Fruit fly (Drosophila melanogaster) whole organism, embryonic: ENCODE measurements around the gene CCHa1.

Source experiments
- Atf3 ChIP-seq: fragments of 200-800 bp; sonication (Bioruptor generic); optimal IDR thresholded peaks from 3 replicates; lab custom pipeline; 2016; ENCODE audit warnings: missing biosample characterization, missing genetic modification characterization
- Awh ChIP-seq: fragments of 200-800 bp; sonication (Bioruptor generic); IDR thresholded peaks from 2 replicates; pipeline ENCODE4, ENCODE4 v1.3.6; 2022; ENCODE audit warnings: missing biosample characterization, missing genetic modification characterization
- CG15011 ChIP-seq: fragments of 200-800 bp; sonication (Bioruptor generic); optimal IDR thresholded peaks from 3 replicates; lab custom pipeline; 2018; ENCODE audit warnings: missing biosample characterization, mild to moderate bottlenecking, missing genetic modification characterization
- CG15269 ChIP-seq: fragments of 200-800 bp; sonication (Bioruptor generic); optimal IDR thresholded peaks from 2 replicates; lab custom pipeline; 2018; ENCODE audit warnings: missing biosample characterization, mild to moderate bottlenecking, missing genetic modification characterization, moderate library complexity
- CG16813 ChIP-seq: fragments of 200-800 bp; sonication (Bioruptor generic); IDR thresholded peaks from 3 replicates; pipeline ENCODE4 v1.3.6; 2022; ENCODE audit warnings: missing biosample characterization, missing genetic modification characterization; ENCODE audit not compliant: partially characterized antibody
- CG30020 ChIP-seq: fragments of 200-800 bp; optimal IDR thresholded peaks from 2 replicates; lab custom pipeline; 2019; ENCODE audit warnings: missing biosample characterization, mild to moderate bottlenecking, missing genetic modification characterization, moderate library complexity
- CG31224 ChIP-seq: fragments of 200-800 bp; sonication (Bioruptor generic); IDR thresholded peaks from 2 replicates; pipeline ENCODE4 v1.3.6; 2022; ENCODE audit warnings: missing biosample characterization, missing genetic modification characterization
- CG33213 ChIP-seq: fragments of 200-800 bp; sonication (Bioruptor generic); optimal IDR thresholded peaks from 3 replicates; lab custom pipeline; 2016; ENCODE audit warnings: missing biosample characterization, missing genetic modification characterization
- CG33557 ChIP-seq: fragments of 200-800 bp; sonication (Bioruptor generic); optimal IDR thresholded peaks from 2 replicates; lab custom pipeline; 2019; ENCODE audit warnings: missing biosample characterization, mild to moderate bottlenecking, missing genetic modification characterization, moderate library complexity
- CG3726 ChIP-seq: fragments of 200-800 bp; sonication (Bioruptor generic); IDR thresholded peaks from 3 replicates; pipeline ENCODE4, ENCODE4 v1.3.6; 2022; ENCODE audit warnings: missing biosample characterization, missing genetic modification characterization
- CG3838 ChIP-seq: fragments of 200-800 bp; sonication (Bioruptor generic); optimal IDR thresholded peaks from 3 replicates; lab custom pipeline; 2016; ENCODE audit warnings: missing biosample characterization, missing genetic modification characterization
- CG3847 ChIP-seq: fragments of 200-800 bp; sonication (Bioruptor generic); IDR thresholded peaks from 2 replicates; pipeline ENCODE4 v1.3.6; 2022; ENCODE audit warnings: missing biosample characterization, missing genetic modification characterization
- CG4617 ChIP-seq: fragments of 200-800 bp; sonication (Bioruptor generic); optimal IDR thresholded peaks from 3 replicates; lab custom pipeline; 2016; ENCODE audit warnings: missing biosample characterization, missing genetic modification characterization, borderline replicate concordance
- CG7357 ChIP-seq: fragments of 200-800 bp; sonication (Bioruptor generic); IDR thresholded peaks from 3 replicates; pipeline ENCODE4 v1.3.6; 2022; ENCODE audit warnings: missing biosample characterization, missing genetic modification characterization
- CG7786 ChIP-seq: fragments of 200-800 bp; sonication (Bioruptor generic); optimal IDR thresholded peaks from 2 replicates; lab custom pipeline; 2016; ENCODE audit warnings: missing biosample characterization, missing genetic modification characterization
- CG7928 ChIP-seq: fragments of 200-800 bp; sonication (Bioruptor generic); optimal IDR thresholded peaks from 2 replicates; lab custom pipeline; 2017; ENCODE audit warnings: missing biosample characterization, mild to moderate bottlenecking, missing genetic modification characterization
- CG7987 ChIP-seq: fragments of 200-800 bp; sonication (Bioruptor generic); optimal IDR thresholded peaks from 2 replicates; lab custom pipeline; 2018; ENCODE audit warnings: missing biosample characterization, mild to moderate bottlenecking, missing genetic modification characterization, moderate library complexity
- CG8359 ChIP-seq: fragments of 200-800 bp; sonication (Bioruptor generic); optimal IDR thresholded peaks from 2 replicates; lab custom pipeline; 2017; ENCODE audit warnings: missing biosample characterization, mild to moderate bottlenecking, missing genetic modification characterization, borderline replicate concordance
- CG9609 ChIP-seq: fragments of 200-800 bp; sonication (Bioruptor generic); optimal IDR thresholded peaks from 3 replicates; lab custom pipeline; 2016; ENCODE audit warnings: missing biosample characterization, missing genetic modification characterization
- Dek ChIP-seq: fragments of 200-800 bp; sonication (Bioruptor generic); optimal IDR thresholded peaks from 3 replicates; lab custom pipeline; 2019; ENCODE audit warnings: missing biosample characterization, mild to moderate bottlenecking, missing genetic modification characterization, moderate library complexity
- ERR ChIP-seq: fragments of 200-800 bp; sonication (Bioruptor generic); optimal IDR thresholded peaks from 2 replicates; lab custom pipeline; 2016; ENCODE audit warnings: missing biosample characterization, missing genetic modification characterization
- Gsc ChIP-seq: fragments of 200-800 bp; sonication (Bioruptor generic); IDR thresholded peaks from 2 replicates; pipeline ENCODE4 v1.3.6; 2022; ENCODE audit warnings: missing biosample characterization, missing genetic modification characterization
- Hey ChIP-seq: fragments of 200-800 bp; sonication (Bioruptor generic); optimal IDR thresholded peaks from 3 replicates; lab custom pipeline; 2018; ENCODE audit warnings: missing biosample characterization, mild to moderate bottlenecking, missing genetic modification characterization
- NC2β ChIP-seq: fragments of 200-800 bp; sonication (Bioruptor generic); optimal IDR thresholded peaks from 2 replicates; lab custom pipeline; 2016; ENCODE audit warnings: missing biosample characterization, missing genetic modification characterization
- PHDP ChIP-seq: fragments of 200-800 bp; sonication (Bioruptor generic); optimal IDR thresholded peaks from 3 replicates; lab custom pipeline; 2018; ENCODE audit warnings: missing biosample characterization, mild to moderate bottlenecking, missing genetic modification characterization, moderate library complexity
- Rfx ChIP-seq: fragments of 200-800 bp; sonication (Bioruptor generic); IDR thresholded peaks from 2 replicates; pipeline ENCODE4 v1.3.6; 2022; ENCODE audit warnings: missing biosample characterization, missing genetic modification characterization
- Trl ChIP-seq, 3 experiments: fragments of >200 bp in 2 of 3; fragments of 200-800 bp in 1 of 3; sonication (Bioruptor generic) in 1 of 3; optimal IDR thresholded peaks; 2 replicates in 1 of 3; 3 replicates in 2 of 3; lab custom pipeline; 2016 to 2017; ENCODE audit warnings: missing biosample characterization in 1 of 3, missing genetic modification characterization in 1 of 3
- ac ChIP-seq: fragments of 200-800 bp; sonication (Bioruptor generic); optimal IDR thresholded peaks from 3 replicates; lab custom pipeline; 2017; ENCODE audit warnings: missing biosample characterization, mild to moderate bottlenecking, missing genetic modification characterization
- bab2 ChIP-seq: fragments of 200-800 bp; sonication (Bioruptor generic); optimal IDR thresholded peaks from 2 replicates; lab custom pipeline; 2016; ENCODE audit warnings: missing biosample characterization, missing genetic modification characterization
- chm ChIP-seq: fragments of 200-800 bp; sonication (Bioruptor generic); IDR thresholded peaks from 2 replicates; pipeline ENCODE4 v1.3.6; 2022; ENCODE audit warnings: missing biosample characterization, missing genetic modification characterization
- corto ChIP-seq: fragments of 200-800 bp; sonication (Bioruptor generic); optimal IDR thresholded peaks from 2 replicates; lab custom pipeline; 2016; ENCODE audit warnings: missing biosample characterization, mild to moderate bottlenecking, missing genetic modification characterization, moderate library complexity
- ewg ChIP-seq: fragments of 200-800 bp; sonication (Bioruptor generic); optimal IDR thresholded peaks from 3 replicates; lab custom pipeline; 2017; ENCODE audit warnings: mild to moderate bottlenecking, missing biosample characterization, missing genetic modification reagents, missing genetic modification characterization
- exex ChIP-seq: fragments of 200-800 bp; sonication (Bioruptor generic); optimal IDR thresholded peaks from 4 replicates; lab custom pipeline; 2018; ENCODE audit warnings: missing biosample characterization, mild to moderate bottlenecking, missing genetic modification characterization, moderate library complexity
- ftz-f1 ChIP-seq: fragments of 200-800 bp; sonication (Bioruptor generic); optimal IDR thresholded peaks from 2 replicates; lab custom pipeline; 2016; ENCODE audit warnings: missing biosample characterization, missing genetic modification characterization
- hbn ChIP-seq: fragments of 200-800 bp; sonication (Bioruptor generic); IDR thresholded peaks from 2 replicates; pipeline ENCODE4 v1.3.6; 2022; ENCODE audit warnings: missing biosample characterization, missing genetic modification characterization; ENCODE audit not compliant: partially characterized antibody
- kah ChIP-seq: fragments of 200-800 bp; sonication (Bioruptor generic); optimal IDR thresholded peaks from 2 replicates; lab custom pipeline; 2018; ENCODE audit warnings: missing biosample characterization, mild to moderate bottlenecking, missing genetic modification characterization
- mam ChIP-seq: fragments of 200-800 bp; sonication (Bioruptor generic); optimal IDR thresholded peaks from 3 replicates; lab custom pipeline; 2016; ENCODE audit warnings: missing biosample characterization, missing genetic modification characterization
- mld ChIP-seq: fragments of 200-800 bp; sonication (Bioruptor generic); IDR thresholded peaks from 3 replicates; pipeline ENCODE4 v1.3.6; 2022; ENCODE audit warnings: missing biosample characterization, missing genetic modification characterization; ENCODE audit not compliant: partially characterized antibody
- schlank ChIP-seq: fragments of 200-800 bp; sonication (Bioruptor generic); optimal IDR thresholded peaks from 2 replicates; lab custom pipeline; 2018; ENCODE audit warnings: missing biosample characterization, mild to moderate bottlenecking, missing genetic modification characterization
- scrt ChIP-seq: fragments of 200-800 bp; sonication (Bioruptor generic); optimal IDR thresholded peaks from 2 replicates; lab custom pipeline; 2018; ENCODE audit warnings: missing biosample characterization, mild to moderate bottlenecking, missing genetic modification characterization, moderate library complexity
- sens-2 ChIP-seq: fragments of 200-800 bp; sonication (Bioruptor generic); IDR thresholded peaks from 2 replicates; pipeline ENCODE4 v1.3.6; 2022; ENCODE audit warnings: missing biosample characterization, missing genetic modification characterization
- seq ChIP-seq: fragments of 200-800 bp; sonication (Bioruptor generic); IDR thresholded peaks from 2 replicates; pipeline ENCODE4 v1.3.6; 2022; ENCODE audit warnings: missing biosample characterization, missing genetic modification characterization
- sr ChIP-seq: fragments of 200-800 bp; sonication (Bioruptor generic); IDR thresholded peaks from 3 replicates; pipeline ENCODE4 v1.3.6; 2022; ENCODE audit warnings: missing biosample characterization, missing genetic modification characterization
- stwl ChIP-seq: fragments of 200-800 bp; sonication (Bioruptor generic); optimal IDR thresholded peaks from 3 replicates; lab custom pipeline; 2018; ENCODE audit warnings: missing biosample characterization, mild to moderate bottlenecking, missing genetic modification characterization, moderate library complexity
- tap ChIP-seq: fragments of 200-800 bp; optimal IDR thresholded peaks from 3 replicates; lab custom pipeline; 2019; ENCODE audit warnings: missing biosample characterization, mild to moderate bottlenecking, missing genetic modification characterization, moderate library complexity

Gene CCHa1

DNA sequence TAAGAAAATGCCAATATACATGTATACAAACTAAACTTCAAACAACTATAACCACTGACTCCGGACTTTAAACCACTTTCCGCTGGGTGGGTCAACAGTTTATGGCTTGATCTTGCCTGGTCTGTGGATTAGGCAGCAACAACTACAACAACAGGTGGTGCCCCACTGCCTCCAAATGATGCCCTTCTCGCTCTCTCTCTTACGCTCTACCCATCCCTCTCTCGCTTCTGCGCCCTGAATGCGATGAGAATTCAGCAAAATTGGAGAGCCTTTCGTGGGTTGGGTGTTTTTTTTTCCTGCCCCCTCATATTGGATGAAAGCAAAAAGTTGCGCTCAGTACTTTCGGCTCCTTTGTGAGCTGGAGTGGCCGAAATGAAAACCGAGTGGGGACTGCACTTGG is 44.3 kb upstream of the CCHa1 start:
- TF ChIP-seq CG30020 (no peak), tap (tag; lab: Kevin White, UChicago) (no peak), Atf3 (GFP tag; lab: Kevin White, UChicago) (no peak), Hey (no peak), NC2β (no peak), CG8359 (peak; percentile 6), scrt (GFP tag; lab: Kevin White, UChicago) (peak; percentile 93), ewg (GFP tag; lab: Kevin White, UChicago) (peak; percentile 79), Trl (optimal IDR thresholded peaks at IDR 0.05; lab: Kevin White, UChicago) (peak; percentile 21 to 57), Trl (GFP tag; optimal IDR thresholded peaks at IDR 0.05; lab: Kevin White, UChicago) (no peak), seq (GFP tag; lab: Robert Waterston, UW) (no peak)

dm6 chr3R:14131972-14132371 is 35.3 kb upstream of the CCHa1 start, which contains the start of gene CG14356:
TSS of gene CG14356 (minus strand) at chr3R:14132072.
- TF ChIP-seq CG3847: no peak
- no peak for TF ChIP-seq NC2β
- TF ChIP-seq CG33557 (GFP tag; lab: Kevin White, UChicago): no peak
- TF ChIP-seq CG3726 (GFP tag; lab: Robert Waterston, UW): 0 out of 3 replicates have a peak, but pooled peaks have one; percentile 11
- no peak for TF ChIP-seq CG31224 (GFP tag; lab: Robert Waterston, UW)
- TF ChIP-seq, all 482 proteins: peak for 1

- TF ChIP-seq bab2 (GFP tag; lab: Kevin White, UChicago): peak; percentile 79
- peak; percentile 91 for TF ChIP-seq stwl (tag; lab: Kevin White, UChicago)
- peak; percentile 53; the same call in 1 of the 2 replicates for TF ChIP-seq Gsc (GFP tag; lab: Robert Waterston, UW)
- peak; percentile 12 for TF ChIP-seq ac (GFP tag; lab: Kevin White, UChicago)
- no peak for TF ChIP-seq hbn (GFP tag; lab: Robert Waterston, UW)
- TF ChIP-seq scrt (GFP tag; lab: Kevin White, UChicago): peak; percentile 77
- TF ChIP-seq corto (GFP tag; lab: Kevin White, UChicago): peak; percentile 58
- peak; percentile 93 for TF ChIP-seq CG15269 (tag; lab: Kevin White, UChicago)
- TF ChIP-seq ftz-f1 (GFP tag; lab: Kevin White, UChicago): peak; percentile 18
- peak; percentile 95 for TF ChIP-seq PHDP (tag; lab: Kevin White, UChicago)
- TF ChIP-seq mam: peak; percentile 92
- no peak for TF ChIP-seq CG16813 (GFP tag; lab: Robert Waterston, UW)
- 0 out of 2 replicates have a peak, but pooled peaks have one; percentile 36 for TF ChIP-seq sens-2 (GFP tag; lab: Robert Waterston, UW)
- peak; percentile 50 for TF ChIP-seq CG3838
- peak; percentile 96 for TF ChIP-seq CG4617
- TF ChIP-seq kah (GFP tag; lab: Kevin White, UChicago): peak; percentile 76
- peak; percentile 79 for TF ChIP-seq CG9609 (GFP tag; lab: Kevin White, UChicago)
- TF ChIP-seq CG7987: peak; percentile 73
- peak; percentile 44; the same call in 1 of the 3 replicates for TF ChIP-seq sr (GFP tag; lab: Robert Waterston, UW)
- peak; percentile 70 for TF ChIP-seq CG33213 (GFP tag; lab: Kevin White, UChicago)
- TF ChIP-seq Dek (tag; lab: Kevin White, UChicago): peak; percentile 90
- TF ChIP-seq CG15011: peak; percentile 84
- peak; percentile 89 for TF ChIP-seq Awh (GFP tag; lab: Robert Waterston, UW)
- peak; percentile 88 for TF ChIP-seq tap (tag; lab: Kevin White, UChicago)
- TF ChIP-seq exex (tag; lab: Kevin White, UChicago): peak; percentile 73
- peak; percentile 66 for TF ChIP-seq CG7928 (GFP tag; lab: Kevin White, UChicago)
- peak; percentile 74 for TF ChIP-seq schlank (tag; lab: Kevin White, UChicago)
- peak; percentile 77 for TF ChIP-seq CG7786 (GFP tag; lab: Kevin White, UChicago)
- TF ChIP-seq Rfx: peak; percentile 96
- 0 out of 2 replicates have a peak, but pooled peaks have one; percentile 43 for TF ChIP-seq chm (GFP tag; lab: Robert Waterston, UW)
- TF ChIP-seq ERR: peak; percentile 22
- TF ChIP-seq CG7357 (GFP tag; lab: Robert Waterston, UW): peak; percentile 82
- TF ChIP-seq mld: no peak
Measured at dm6 chr3R:14125479-14126121, 29.0 kb upstream of the CCHa1 start, which contains the start of the genes 140up and Polr2B. TSS of gene 140up (minus strand) at chr3R:14125548. TSS of gene Polr2B (plus strand) at chr3R:14125791.
